Fruit fly (Drosophila melanogaster) whole organism, embryonic: ENCODE results near the gene CG11562.
A peak's percentile ranks its signal among the peaks of the same experiment; 100 is the strongest.

Source experiments
- Ada2b ChIP-seq: fragments of 200-800 bp; sonication (Bioruptor generic); IDR thresholded peaks from 2 replicates; pipeline ENCODE4 v1.3.6; 2022; ENCODE audit warnings: missing biosample characterization, missing genetic modification characterization
- CG10543 ChIP-seq: fragments of 200-800 bp; sonication (Bioruptor generic); optimal IDR thresholded peaks from 3 replicates; lab custom pipeline; 2017; ENCODE audit warnings: missing biosample characterization, mild to moderate bottlenecking, missing genetic modification characterization, moderate library complexity
- CG10565 ChIP-seq: fragments of 200-800 bp; sonication (Bioruptor generic); optimal IDR thresholded peaks from 3 replicates; lab custom pipeline; 2016; ENCODE audit warnings: missing biosample characterization, mild to moderate bottlenecking, missing genetic modification characterization
- CG11093 ChIP-seq: fragments of 200-800 bp; sonication (Bioruptor generic); IDR thresholded peaks from 3 replicates; pipeline ENCODE4 v1.3.6; 2022; ENCODE audit warnings: missing biosample characterization, missing genetic modification characterization
- CG11723 ChIP-seq: fragments of 200-800 bp; sonication (Bioruptor generic); optimal IDR thresholded peaks from 2 replicates; lab custom pipeline; 2017; ENCODE audit warnings: missing biosample characterization, mild to moderate bottlenecking, missing genetic modification characterization
- CG14965 ChIP-seq: fragments of 200-800 bp; sonication (Bioruptor generic); optimal IDR thresholded peaks from 2 replicates; lab custom pipeline; 2016; ENCODE audit warnings: missing biosample characterization, missing genetic modification characterization, borderline replicate concordance
- CG15601 ChIP-seq: fragments of 200-800 bp; sonication (Bioruptor generic); optimal IDR thresholded peaks from 3 replicates; lab custom pipeline; 2019; ENCODE audit warnings: missing biosample characterization, mild to moderate bottlenecking, missing genetic modification characterization, moderate library complexity
- CG17328 ChIP-seq: fragments of 200-800 bp; sonication (Bioruptor generic); IDR thresholded peaks from 2 replicates; pipeline ENCODE4 v1.3.6; 2022; ENCODE audit warnings: missing biosample characterization, missing genetic modification characterization
- CG17359 ChIP-seq: fragments of 200-800 bp; sonication (Bioruptor generic); optimal IDR thresholded peaks from 3 replicates; lab custom pipeline; 2018; ENCODE audit warnings: missing biosample characterization, mild to moderate bottlenecking, missing genetic modification characterization, moderate library complexity
- CG18476 ChIP-seq: fragments of 200-800 bp; sonication (Bioruptor generic); optimal IDR thresholded peaks from 2 replicates; lab custom pipeline; 2016; ENCODE audit warnings: missing biosample characterization, mild to moderate bottlenecking, missing genetic modification characterization
- CG30403 ChIP-seq: fragments of 200-800 bp; sonication (Bioruptor generic); optimal IDR thresholded peaks from 3 replicates; lab custom pipeline; 2016; ENCODE audit warnings: missing biosample characterization, missing genetic modification characterization
- CG3065 ChIP-seq: fragments of 200-800 bp; sonication (Bioruptor generic); optimal IDR thresholded peaks from 2 replicates; lab custom pipeline; 2016; ENCODE audit warnings: missing biosample characterization, missing genetic modification characterization
- CG34376 ChIP-seq: fragments of 200-800 bp; sonication (Bioruptor generic); optimal IDR thresholded peaks from 2 replicates; lab custom pipeline; 2018; ENCODE audit warnings: missing biosample characterization, mild to moderate bottlenecking, missing genetic modification characterization
- CG3847 ChIP-seq: fragments of 200-800 bp; sonication (Bioruptor generic); IDR thresholded peaks from 2 replicates; pipeline ENCODE4 v1.3.6; 2022; ENCODE audit warnings: missing biosample characterization, missing genetic modification characterization
- CG6854 ChIP-seq: fragments of 200-800 bp; sonication (Bioruptor generic); optimal IDR thresholded peaks from 3 replicates; lab custom pipeline; 2017; ENCODE audit warnings: missing biosample characterization, mild to moderate bottlenecking, missing genetic modification characterization
- CG7928 ChIP-seq: fragments of 200-800 bp; sonication (Bioruptor generic); optimal IDR thresholded peaks from 2 replicates; lab custom pipeline; 2017; ENCODE audit warnings: missing biosample characterization, mild to moderate bottlenecking, missing genetic modification characterization
- CG8089 ChIP-seq: fragments of 200-800 bp; sonication (Bioruptor generic); optimal IDR thresholded peaks from 3 replicates; lab custom pipeline; 2016; ENCODE audit warnings: missing biosample characterization, missing genetic modification characterization
- CG9817 ChIP-seq: fragments of 200-800 bp; sonication (Bioruptor generic); optimal IDR thresholded peaks from 2 replicates; lab custom pipeline; 2018; ENCODE audit warnings: missing biosample characterization, mild to moderate bottlenecking, missing genetic modification characterization, moderate library complexity
- D19A ChIP-seq: fragments of 200-800 bp; optimal IDR thresholded peaks from 3 replicates; lab custom pipeline; 2019; ENCODE audit warnings: missing biosample characterization, mild to moderate bottlenecking, missing genetic modification characterization, moderate library complexity
- Dek ChIP-seq: fragments of 200-800 bp; sonication (Bioruptor generic); optimal IDR thresholded peaks from 3 replicates; lab custom pipeline; 2019; ENCODE audit warnings: missing biosample characterization, mild to moderate bottlenecking, missing genetic modification characterization, moderate library complexity
- Dll ChIP-seq: fragments of 200-800 bp; sonication (Bioruptor generic); IDR thresholded peaks from 4 replicates; pipeline ENCODE4 v1.3.6; 2022; ENCODE audit warnings: missing biosample characterization, missing genetic modification characterization; ENCODE audit not compliant: partially characterized antibody
- Hmr ChIP-seq: fragments of 200-800 bp; sonication (Bioruptor generic); optimal IDR thresholded peaks from 3 replicates; lab custom pipeline; 2017; ENCODE audit warnings: mild to moderate bottlenecking, missing biosample characterization, missing genetic modification reagents, missing genetic modification characterization
- Jarid2 ChIP-seq: fragments of 200-800 bp; sonication (Bioruptor generic); optimal IDR thresholded peaks from 3 replicates; lab custom pipeline; 2017; ENCODE audit warnings: mild to moderate bottlenecking, missing biosample characterization, missing genetic modification reagents, missing genetic modification characterization
- Nf-YB ChIP-seq: fragments of 200-800 bp; sonication (Bioruptor generic); optimal IDR thresholded peaks from 3 replicates; lab custom pipeline; 2019; ENCODE audit warnings: missing biosample characterization, mild to moderate bottlenecking, missing genetic modification characterization, moderate library complexity
- Oli ChIP-seq: fragments of 200-800 bp; sonication (Bioruptor generic); optimal IDR thresholded peaks from 2 replicates; lab custom pipeline; 2018; ENCODE audit warnings: missing biosample characterization, mild to moderate bottlenecking, missing genetic modification characterization, moderate library complexity
- Poxn ChIP-seq: fragments of 200-800 bp; sonication (Bioruptor generic); IDR thresholded peaks from 2 replicates; pipeline ENCODE4 v1.3.6; 2022; ENCODE audit warnings: missing biosample characterization, missing genetic modification characterization
- Ptx1 ChIP-seq: fragments of 200-800 bp; sonication (Bioruptor generic); IDR thresholded peaks from 2 replicates; pipeline ENCODE4 v1.3.6; 2022; ENCODE audit warnings: missing biosample characterization, missing genetic modification characterization
- Usf ChIP-seq: fragments of 200-800 bp; sonication (Bioruptor generic); optimal IDR thresholded peaks from 2 replicates; lab custom pipeline; 2017; ENCODE audit warnings: missing genotype, missing biosample characterization, missing genetic modification characterization
- Xrp1 ChIP-seq: fragments of 200-800 bp; sonication (Bioruptor generic); IDR thresholded peaks from 2 replicates; pipeline ENCODE4 v1.3.6; 2022; ENCODE audit warnings: missing biosample characterization, missing genetic modification characterization
- YL-1 ChIP-seq: fragments of 200-800 bp; sonication (Bioruptor generic); optimal IDR thresholded peaks from 3 replicates; lab custom pipeline; 2017; ENCODE audit warnings: missing biosample characterization, mild to moderate bottlenecking, missing genetic modification characterization
- abd-A ChIP-seq: fragments of 200-800 bp; sonication (Bioruptor generic); optimal IDR thresholded peaks from 3 replicates; lab custom pipeline; 2019; ENCODE audit warnings: missing biosample characterization, mild to moderate bottlenecking, missing genetic modification characterization, moderate library complexity
- ato ChIP-seq: fragments of 200-800 bp; sonication (Bioruptor generic); IDR thresholded peaks from 2 replicates; pipeline ENCODE4 v1.3.6; 2022; ENCODE audit warnings: missing biosample characterization, missing genetic modification characterization; ENCODE audit not compliant: partially characterized antibody
- bigmax ChIP-seq: fragments of 200-800 bp; sonication (Bioruptor generic); optimal IDR thresholded peaks from 2 replicates; lab custom pipeline; 2018; ENCODE audit warnings: missing biosample characterization, mild to moderate bottlenecking, missing genetic modification characterization
- crp ChIP-seq, 2 experiments: fragments of 200-800 bp; sonication (Bioruptor generic); optimal IDR thresholded peaks; 2 replicates in 1 of 2; 3 replicates in 1 of 2; lab custom pipeline; 2017; ENCODE audit warnings: missing biosample characterization in 2 of 2, missing genetic modification characterization in 2 of 2, mild to moderate bottlenecking in 1 of 2, moderate library complexity in 1 of 2
- da ChIP-seq: fragments of 200-800 bp; sonication (Bioruptor generic); optimal IDR thresholded peaks from 2 replicates; lab custom pipeline; 2016; ENCODE audit warnings: missing biosample characterization, missing genetic modification characterization
- dmrt11E ChIP-seq: fragments of 200-800 bp; sonication (Bioruptor generic); optimal IDR thresholded peaks from 3 replicates; lab custom pipeline; 2018; ENCODE audit warnings: missing biosample characterization, mild to moderate bottlenecking, missing genetic modification characterization, moderate library complexity
- en ChIP-seq: fragments of 200-800 bp; sonication (Bioruptor generic); optimal IDR thresholded peaks from 2 replicates; lab custom pipeline; 2016; ENCODE audit warnings: missing biosample characterization, missing genetic modification characterization
- eve ChIP-seq, 2 experiments: fragments of >200 bp; optimal IDR thresholded peaks; 2 replicates each; lab custom pipeline; 2017; ENCODE audit warnings: missing biosample characterization in 2 of 2, missing genetic modification characterization in 2 of 2
- hbn ChIP-seq: fragments of 200-800 bp; sonication (Bioruptor generic); IDR thresholded peaks from 2 replicates; pipeline ENCODE4 v1.3.6; 2022; ENCODE audit warnings: missing biosample characterization, missing genetic modification characterization; ENCODE audit not compliant: partially characterized antibody
- jumu ChIP-seq: fragments of 200-800 bp; sonication (Bioruptor generic); optimal IDR thresholded peaks from 3 replicates; lab custom pipeline; 2016; ENCODE audit warnings: missing biosample characterization, missing genetic modification characterization
- ken ChIP-seq: fragments of 200-800 bp; sonication (Bioruptor generic); IDR thresholded peaks from 3 replicates; pipeline ENCODE4 v1.3.6; 2022; ENCODE audit warnings: missing biosample characterization, missing genetic modification characterization
- schlank ChIP-seq: fragments of 200-800 bp; sonication (Bioruptor generic); optimal IDR thresholded peaks from 2 replicates; lab custom pipeline; 2018; ENCODE audit warnings: missing biosample characterization, mild to moderate bottlenecking, missing genetic modification characterization
- sd ChIP-seq: fragments of 200-800 bp; sonication (Bioruptor generic); optimal IDR thresholded peaks from 3 replicates; lab custom pipeline; 2018; ENCODE audit warnings: missing biosample characterization, mild to moderate bottlenecking, missing genetic modification characterization, moderate library complexity
- shn ChIP-seq: fragments of 200-800 bp; sonication (Bioruptor generic); optimal IDR thresholded peaks from 3 replicates; lab custom pipeline; 2016; ENCODE audit warnings: missing biosample characterization, missing genetic modification characterization
- slp2 ChIP-seq: fragments of 200-800 bp; sonication (Bioruptor generic); optimal IDR thresholded peaks from 2 replicates; lab custom pipeline; 2016; ENCODE audit warnings: missing biosample characterization, missing genetic modification characterization
- tx ChIP-seq: fragments of 200-800 bp; sonication (Bioruptor generic); optimal IDR thresholded peaks from 2 replicates; lab custom pipeline; 2016; ENCODE audit warnings: missing biosample characterization, missing genetic modification characterization
- unc-4 ChIP-seq: fragments of 200-800 bp; sonication (Bioruptor generic); IDR thresholded peaks from 2 replicates; pipeline ENCODE4 v1.3.6; 2022; ENCODE audit warnings: missing biosample characterization, missing genetic modification characterization; ENCODE audit not compliant: partially characterized antibody
- yki ChIP-seq: fragments of >200 bp; optimal IDR thresholded peaks from 3 replicates; lab custom pipeline; 2018
- zfh2 ChIP-seq: fragments of 200-800 bp; sonication (Bioruptor generic); optimal IDR thresholded peaks from 2 replicates; lab custom pipeline; 2016; ENCODE audit warnings: missing biosample characterization, missing genetic modification characterization

The CG11562 gene

dm6 chr2L:305198-305597 is 13.0 kb downstream of the CG11562 start:
- TF ChIP-seq CG11093 (GFP tag; lab: Robert Waterston, UW) = no peak
- TF ChIP-seq en (GFP tag; lab: Kevin White, UChicago) = no peak
- peak in 1 of 2 experiments; percentile 68 for TF ChIP-seq eve (GFP tag; optimal IDR thresholded peaks at IDR 0.05; lab: Kevin White, UChicago)
- TF ChIP-seq bigmax = peak; percentile 10
- TF ChIP-seq CG11723 (GFP tag; lab: Kevin White, UChicago) = no peak

dm6 chr2L:305646-306045 is 13.4 kb downstream of the CG11562 start, which contains the start of gene Plc21C:
Gene Plc21C, plus strand, starts transcription at chr2L:305935.
- TF ChIP-seq CG30403 (GFP tag; lab: Kevin White, UChicago) (peak; percentile 52), unc-4 (GFP tag; lab: Robert Waterston, UW) (peak; percentile 59; the same call in 1 of the 2 replicates), Jarid2 (GFP tag; lab: Kevin White, UChicago) (peak; percentile 16), dmrt11E (tag; lab: Kevin White, UChicago) (no peak), shn (GFP tag; lab: Kevin White, UChicago) (peak; percentile 34), hbn (GFP tag; lab: Robert Waterston, UW) (0 out of 2 replicates have a peak, but pooled peaks have one; percentile 25), tx (GFP tag; lab: Kevin White, UChicago) (peak; percentile 33), sd (tag; lab: Kevin White, UChicago) (peak; percentile 65), crp (GFP tag; optimal IDR thresholded peaks at IDR 0.05; lab: Kevin White, UChicago) (peak; percentile 16 to 88), CG17328 (GFP tag; lab: Robert Waterston, UW) (no peak), CG3065 (GFP tag; lab: Kevin White, UChicago) (no peak), Ptx1 (GFP tag; lab: Robert Waterston, UW) (peak; percentile 32; the same call in 1 of the 2 replicates), CG10565 (no peak), CG18476 (GFP tag; lab: Kevin White, UChicago) (peak; percentile 33), CG6854 (peak; percentile 4), slp2 (GFP tag; lab: Kevin White, UChicago) (peak; percentile 2), abd-A (peak; percentile 13), Dll (GFP tag; lab: Robert Waterston, UW) (peak; percentile 60; the same call in 3 of the 4 replicates), ato (no peak), Usf (no peak), Oli (tag; lab: Kevin White, UChicago) (no peak), Ada2b (GFP tag; lab: Robert Waterston, UW) (no peak), schlank (tag; lab: Kevin White, UChicago) (no peak), jumu (GFP tag; lab: Kevin White, UChicago) (peak; percentile 41), Hmr (GFP tag; lab: Kevin White, UChicago) (peak; percentile 72), CG10543 (GFP tag; lab: Kevin White, UChicago) (peak; percentile 48), YL-1 (GFP tag; lab: Kevin White, UChicago) (peak; percentile 49), CG9817 (tag; lab: Kevin White, UChicago) (peak; percentile 46), CG3847 (GFP tag; lab: Robert Waterston, UW) (peak; percentile 85), Dek (tag; lab: Kevin White, UChicago) (peak; percentile 42), zfh2 (peak; percentile 33), Xrp1 (no peak), D19A (tag; lab: Kevin White, UChicago) (peak; percentile 6), Nf-YB (GFP tag; lab: Kevin White, UChicago) (peak; percentile 6), da (GFP tag; lab: Kevin White, UChicago) (no peak), Poxn (GFP tag; lab: Robert Waterston, UW) (no peak), CG14965 (GFP tag; lab: Kevin White, UChicago) (no peak), CG17359 (tag; lab: Kevin White, UChicago) (no peak), yki (lab: Kevin White, UChicago) (no peak), CG7928 (GFP tag; lab: Kevin White, UChicago) (peak; percentile 42), CG34376 (GFP tag; lab: Kevin White, UChicago) (peak; percentile 35), CG8089 (GFP tag; lab: Kevin White, UChicago) (no peak), CG15601 (tag; lab: Kevin White, UChicago) (peak; percentile 60), ken (GFP tag; lab: Robert Waterston, UW) (no peak)
